Fruit fly (Drosophila melanogaster): ENCODE data around the gene CG6908.

DNA sequence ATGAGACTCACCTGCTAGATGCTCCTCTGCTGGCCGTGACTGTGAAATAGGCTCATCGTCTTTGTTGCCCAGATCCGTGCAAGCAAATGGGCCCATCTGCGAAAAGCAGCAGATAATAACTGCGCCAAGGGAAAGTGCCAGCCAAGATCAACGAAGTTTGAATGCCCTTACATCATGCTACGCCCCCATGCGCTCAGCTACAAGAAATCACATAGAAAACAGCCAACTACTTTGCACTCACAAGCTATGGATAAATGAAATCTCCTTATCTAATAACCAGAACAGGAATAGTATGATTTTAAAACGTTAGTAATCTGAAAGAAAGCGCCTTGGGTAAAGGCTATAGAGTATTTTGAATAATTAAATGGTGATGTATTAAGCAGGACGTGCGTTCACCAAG is 18.1 kb downstream of the CG6908 start:
- TF ChIP-seq dmrt93B (GFP tag; optimal IDR thresholded peaks at IDR 0.05) (no peak), psq (GFP tag; optimal IDR thresholded peaks at IDR 0.05) (no peak), usp (GFP tag; optimal IDR thresholded peaks at IDR 0.05) (no peak), Hnf4 (GFP tag; optimal IDR thresholded peaks at IDR 0.05) (no peak), foxo (GFP tag; optimal IDR thresholded peaks at IDR 0.05) (peak in 1 of 2 experiments; percentile 19), br (GFP tag; optimal IDR thresholded peaks at IDR 0.05) (no peak), Abd-B (GFP tag; optimal IDR thresholded peaks at IDR 0.05) (no peak), OdsH (GFP tag; optimal IDR thresholded peaks at IDR 0.05) (no peak), Sp1 (GFP tag; optimal IDR thresholded peaks at IDR 0.05) (no peak), pan (optimal IDR thresholded peaks at IDR 0.05) (no peak), dl (GFP tag; optimal IDR thresholded peaks at IDR 0.05; ENCODE audit: insufficient read depth in 1 of 2, partially characterized antibody in 2 of 2) (no peak), Hr78 (GFP tag; optimal IDR thresholded peaks at IDR 0.05) (no peak)
